Worm (Caenorhabditis elegans) whole organism, L1 larva: Measurements from ENCODE around the gene clec-40.

Experiments used
- F16B12.6 ChIP-seq: fragments of 150-350 bp; optimal IDR thresholded peaks from 2 replicates; lab custom pipeline; 2014; ENCODE audit warnings: missing biosample characterization, missing genetic modification characterization
- alr-1 ChIP-seq: fragments of 200-800 bp; sonication (Bioruptor generic); optimal IDR thresholded peaks from 2 replicates; lab custom pipeline; 2018; ENCODE audit warnings: borderline replicate concordance, mild to moderate bottlenecking, missing genetic modification characterization, missing compliant biosample characterization
- aly-2 ChIP-seq: fragments of 150-350 bp; optimal IDR thresholded peaks from 2 replicates; lab custom pipeline; 2014; ENCODE audit warnings: missing biosample characterization, missing genetic modification characterization
- ceh-82 ChIP-seq, 3 experiments: fragments of 150-350 bp in 1 of 3; sonication (generic microtip) in 2 of 3; optimal IDR thresholded peaks; 2 replicates each; lab custom pipeline; 2014 to 2017; ENCODE audit warnings: missing biosample characterization in 3 of 3, missing genetic modification characterization in 3 of 3
- ceh-88 ChIP-seq: fragments of 200-800 bp; sonication (Bioruptor generic); IDR thresholded peaks from 2 replicates; pipeline ENCODE4 v1.3.6; 2022; ENCODE audit warnings: missing genetic modification characterization, missing compliant biosample characterization
- ceh-90 ChIP-seq: sonication (generic microtip); optimal IDR thresholded peaks from 2 replicates; lab custom pipeline; 2016; ENCODE audit warnings: missing genetic modification characterization, missing compliant biosample characterization
- dsc-1 ChIP-seq: sonication (generic microtip); optimal IDR thresholded peaks from 2 replicates; lab custom pipeline; 2016; ENCODE audit warnings: mild to moderate bottlenecking, missing genetic modification characterization, missing compliant biosample characterization
- efl-1 ChIP-seq, 4 experiments: fragments of 150-350 bp; optimal IDR thresholded peaks in 3 of 4; peaks in 1 of 4; 1 replicate in 1 of 4; 2 replicates in 3 of 4; lab custom pipeline; 2014; ENCODE audit warnings: missing biosample characterization in 2 of 4, missing genetic modification characterization in 2 of 4, missing genetic modification reagents in 2 of 4
- efl-3 ChIP-seq: fragments of 200-800 bp; sonication (Bioruptor generic); optimal IDR thresholded peaks from 2 replicates; lab custom pipeline; 2018; ENCODE audit warnings: mild to moderate bottlenecking, missing genetic modification characterization, missing compliant biosample characterization
- egl-27 ChIP-seq, 2 experiments: fragments of 150-350 bp in 1 of 2; sonication (generic microtip); optimal IDR thresholded peaks; 3 replicates each; lab custom pipeline; 2017 to 2018; ENCODE audit warnings: missing biosample characterization in 2 of 2, missing genetic modification characterization in 2 of 2, missing genetic modification reagents in 2 of 2
- fkh-4 ChIP-seq: sonication (generic microtip); optimal IDR thresholded peaks from 2 replicates; lab custom pipeline; 2016; ENCODE audit warnings: missing compliant biosample characterization, missing genetic modification characterization, borderline replicate concordance
- fos-1 ChIP-seq: fragments of 150-350 bp; optimal IDR thresholded peaks from 2 replicates; lab custom pipeline; 2014; ENCODE audit warnings: missing biosample characterization, missing genetic modification characterization
- grh-1 ChIP-seq: fragments of 200-800 bp; sonication (Bioruptor generic); IDR thresholded peaks from 2 replicates; pipeline ENCODE4 v1.3.6; 2022; ENCODE audit warnings: missing genetic modification reagents, missing genetic modification characterization, missing compliant biosample characterization
- jun-1 ChIP-seq: fragments of 150-350 bp; optimal IDR thresholded peaks from 2 replicates; lab custom pipeline; 2014; ENCODE audit warnings: missing biosample characterization, missing genetic modification reagents, missing genetic modification characterization
- lin-14 ChIP-seq: fragments of 200-800 bp; sonication (Bioruptor generic); optimal IDR thresholded peaks from 2 replicates; lab custom pipeline; 2018; ENCODE audit warnings: mild to moderate bottlenecking, missing genetic modification characterization, moderate library complexity, missing compliant biosample characterization
- lin-15B ChIP-seq: fragments of 150-350 bp; sonication (generic microtip); optimal IDR thresholded peaks from 3 replicates; lab custom pipeline; 2014; ENCODE audit warnings: missing biosample characterization, missing genetic modification characterization
- lin-35 ChIP-seq, 2 experiments: fragments of 150-350 bp; optimal IDR thresholded peaks; 2 replicates each; lab custom pipeline; 2014; ENCODE audit warnings: missing biosample characterization in 2 of 2, missing genetic modification characterization in 2 of 2, missing genetic modification reagents in 2 of 2
- lin-39 ChIP-seq: fragments of 150-350 bp; optimal IDR thresholded peaks from 2 replicates; lab custom pipeline; 2014; ENCODE audit warnings: missing biosample characterization, missing genetic modification reagents, missing genetic modification characterization
- mab-9 ChIP-seq: fragments of 200-800 bp; sonication (Bioruptor generic); IDR thresholded peaks from 2 replicates; pipeline ENCODE4 v1.3.6; 2022; ENCODE audit warnings: missing genetic modification reagents, missing genetic modification characterization, missing compliant biosample characterization
- mdl-1 ChIP-seq, 2 experiments: fragments of 150-350 bp; optimal IDR thresholded peaks; 2 replicates each; lab custom pipeline; 2014 to 2017; ENCODE audit warnings: missing biosample characterization in 2 of 2, missing genetic modification characterization in 2 of 2, inconsistent platforms in 1 of 2
- nhr-11 ChIP-seq: fragments of 150-350 bp; optimal IDR thresholded peaks from 2 replicates; lab custom pipeline; 2014; ENCODE audit warnings: missing biosample characterization, missing genetic modification characterization
- nhr-20 ChIP-seq: sonication (generic microtip); optimal IDR thresholded peaks from 2 replicates; lab custom pipeline; 2016; ENCODE audit warnings: mild to moderate bottlenecking, missing genetic modification characterization, missing compliant biosample characterization
- nhr-28 ChIP-seq: fragments of 150-350 bp; optimal IDR thresholded peaks from 2 replicates; lab custom pipeline; 2014; ENCODE audit warnings: missing biosample characterization, missing genetic modification characterization
- nhr-71 ChIP-seq: sonication (generic microtip); optimal IDR thresholded peaks from 2 replicates; lab custom pipeline; 2016; ENCODE audit warnings: mild to moderate bottlenecking, missing genetic modification characterization, moderate library complexity, missing compliant biosample characterization
- nhr-76 ChIP-seq: sonication (generic microtip); optimal IDR thresholded peaks from 2 replicates; lab custom pipeline; 2017; ENCODE audit warnings: missing biosample characterization, missing genetic modification characterization
- nhr-84 ChIP-seq: sonication (generic microtip); optimal IDR thresholded peaks from 2 replicates; lab custom pipeline; 2017; ENCODE audit warnings: missing biosample characterization, missing genetic modification characterization
- nhr-85 ChIP-seq: sonication (generic microtip); peaks from one replicate; lab custom pipeline; 2016; ENCODE audit warnings: missing genetic modification characterization, inconsistent platforms, missing compliant biosample characterization
- nhr-90 ChIP-seq: sonication (generic microtip); optimal IDR thresholded peaks from 2 replicates; lab custom pipeline; 2016; ENCODE audit warnings: mild to moderate bottlenecking, missing genetic modification characterization, missing compliant biosample characterization; ENCODE audit not compliant: poor library complexity
- pag-3 ChIP-seq: sonication (generic microtip); optimal IDR thresholded peaks from 2 replicates; lab custom pipeline; 2017; ENCODE audit warnings: missing genetic modification characterization, mild to moderate bottlenecking, missing compliant biosample characterization, antibody characterized with exemption, borderline replicate concordance; ENCODE audit not compliant: insufficient read depth
- pqm-1 ChIP-seq: sonication (generic microtip); optimal IDR thresholded peaks from 3 replicates; lab custom pipeline; 2017; ENCODE audit warnings: missing biosample characterization, missing genetic modification characterization
- snu-23 ChIP-seq: sonication (generic microtip); optimal IDR thresholded peaks from 2 replicates; lab custom pipeline; 2016; ENCODE audit warnings: missing genetic modification characterization, missing compliant biosample characterization
- sptf-1 ChIP-seq: fragments of 150-350 bp; optimal IDR thresholded peaks from 2 replicates; lab custom pipeline; 2014; ENCODE audit warnings: missing biosample characterization, missing genetic modification characterization
- sup-37 ChIP-seq: fragments of 200-800 bp; sonication (Bioruptor generic); optimal IDR thresholded peaks from 2 replicates; lab custom pipeline; 2018; ENCODE audit warnings: mild to moderate bottlenecking, missing genetic modification characterization, missing compliant biosample characterization
- swsn-7 ChIP-seq: sonication (generic microtip); optimal IDR thresholded peaks from 2 replicates; lab custom pipeline; 2016; ENCODE audit warnings: missing genetic modification characterization, missing compliant biosample characterization
- tbx-2 ChIP-seq: sonication (generic microtip); optimal IDR thresholded peaks from 2 replicates; lab custom pipeline; 2016; ENCODE audit warnings: missing genetic modification characterization, missing compliant biosample characterization
- unc-130 ChIP-seq: fragments of 150-350 bp; optimal IDR thresholded peaks from 2 replicates; lab custom pipeline; 2017; ENCODE audit warnings: missing biosample characterization, missing genetic modification characterization, inconsistent platforms
- unc-30 ChIP-seq: sonication (generic microtip); optimal IDR thresholded peaks from 2 replicates; lab custom pipeline; 2017; ENCODE audit warnings: missing biosample characterization, missing genetic modification characterization
- unc-62 ChIP-seq: fragments of 150-350 bp; optimal IDR thresholded peaks from 2 replicates; lab custom pipeline; 2014; ENCODE audit warnings: missing biosample characterization, missing genetic modification reagents, missing genetic modification characterization
- vab-15 ChIP-seq: sonication (generic microtip); optimal IDR thresholded peaks from 2 replicates; lab custom pipeline; 2017; ENCODE audit warnings: missing genotype, mild to moderate bottlenecking, missing genetic modification characterization, missing compliant biosample characterization
- xbp-1 ChIP-seq: sonication (generic microtip); optimal IDR thresholded peaks from 2 replicates; lab custom pipeline; 2016; ENCODE audit warnings: missing genetic modification characterization, missing compliant biosample characterization
- zag-1 ChIP-seq: fragments of 150-350 bp; optimal IDR thresholded peaks from 2 replicates; lab custom pipeline; 2014; ENCODE audit warnings: missing biosample characterization, missing genetic modification characterization
- zip-4 ChIP-seq: fragments of 200-800 bp; sonication (Bioruptor generic); optimal IDR thresholded peaks from 2 replicates; lab custom pipeline; 2018; ENCODE audit warnings: mild to moderate bottlenecking, missing genetic modification characterization, moderate library complexity, missing compliant biosample characterization

The clec-40 gene

ce11 chrV:16831310-16831709 is 9.6 kb downstream of the clec-40 start:
- TF ChIP-seq unc-130 (tag; lab: Kevin White, UChicago) (no peak), nhr-28 (tag; lab: Kevin White, UChicago) (no peak), zip-4 (no peak), ceh-82 (tag; optimal IDR thresholded peaks at IDR 0.05; lab: Kevin White, UChicago) (no peak), egl-27 (tag; optimal IDR thresholded peaks at IDR 0.05; lab: Kevin White, UChicago) (no peak), unc-62 (GFP tag; lab: Kevin White, UChicago) (no peak), nhr-76 (tag; lab: Kevin White, UChicago) (no peak)

- no peak for TF ChIP-seq nhr-84 (tag; lab: Kevin White, UChicago)
- no peak for TF ChIP-seq lin-15B (tag; lab: Kevin White, UChicago)
- no peak for TF ChIP-seq sptf-1 (tag; lab: Kevin White, UChicago)
- TF ChIP-seq fos-1 (tag; lab: Kevin White, UChicago): no peak
- TF ChIP-seq ceh-90 (tag; lab: Kevin White, UChicago): no peak
- TF ChIP-seq efl-1 (optimal IDR thresholded peaks at IDR 0.05; lab: Kevin White, UChicago): no peak
- TF ChIP-seq efl-1 (GFP tag; optimal IDR thresholded peaks at IDR 0.05 in 1 of 2; lab: Kevin White, UChicago): peak in 1 of 2 experiments; percentile 65
- no peak for TF ChIP-seq dsc-1 (tag; lab: Kevin White, UChicago)
- no peak for TF ChIP-seq swsn-7 (tag; lab: Kevin White, UChicago)
Observed at ce11 chrV:16829396-16829795, 11.5 kb downstream of the clec-40 start, which contains the start of gene srh-214. Gene srh-214, minus strand, starts transcription at chrV:16829755.

ce11 chrV:16827485-16827884 is 13.4 kb downstream of the clec-40 start, which contains the start of gene srh-216:
Gene srh-216, minus strand, starts transcription at chrV:16827585.
- no peak for TF ChIP-seq swsn-7 (tag; lab: Kevin White, UChicago)
- TF ChIP-seq nhr-84 (tag; lab: Kevin White, UChicago): no peak
- no peak for TF ChIP-seq xbp-1
- no peak for TF ChIP-seq aly-2
- no peak for TF ChIP-seq F16B12.6 (tag; lab: Kevin White, UChicago)
- no peak for TF ChIP-seq nhr-90 (tag; lab: Kevin White, UChicago)
- TF ChIP-seq ceh-88 (GFP tag; lab: Robert Waterston, UW): no peak
- TF ChIP-seq nhr-76 (tag; lab: Kevin White, UChicago): no peak
- no peak for TF ChIP-seq unc-30 (tag; lab: Kevin White, UChicago)

- TF ChIP-seq lin-14: peak; percentile 22
- no peak for TF ChIP-seq tbx-2 (tag; lab: Kevin White, UChicago)
Observed at ce11 chrV:16821270-16821737, 19.6 kb downstream of the clec-40 start, which contains the start of gene T20B3.14. Gene T20B3.14, minus strand, starts transcription at chrV:16821320.

- TF ChIP-seq lin-35 (GFP tag; optimal IDR thresholded peaks at IDR 0.05; lab: Kevin White, UChicago) (peak in 1 of 2 experiments; percentile 48), tbx-2 (tag; lab: Kevin White, UChicago) (no peak), pag-3 (tag; lab: Kevin White, UChicago) (no peak), mdl-1 (tag; optimal IDR thresholded peaks at IDR 0.05; lab: Kevin White, UChicago) (peak in 1 of 2 experiments; percentile 46), efl-1 (optimal IDR thresholded peaks at IDR 0.05; lab: Kevin White, UChicago) (no peak), efl-1 (GFP tag; optimal IDR thresholded peaks at IDR 0.05 in 1 of 2; lab: Kevin White, UChicago) (peak in 1 of 2 experiments; percentile 12), nhr-20 (tag; lab: Kevin White, UChicago) (peak; percentile 32), vab-15 (tag; lab: Kevin White, UChicago) (no peak), nhr-85 (tag; lab: Kevin White, UChicago) (no peak), mab-9 (no peak), lin-14 (peak; percentile 21), nhr-71 (tag; lab: Kevin White, UChicago) (peak; percentile 27), nhr-11 (tag; lab: Kevin White, UChicago) (no peak), alr-1 (tag; lab: Kevin White, UChicago) (no peak), nhr-90 (tag; lab: Kevin White, UChicago) (peak; percentile 16), efl-3 (no peak), egl-27 (tag; optimal IDR thresholded peaks at IDR 0.05; lab: Kevin White, UChicago) (no peak), fkh-4 (no peak), lin-39 (tag; lab: Kevin White, UChicago) (no peak), sup-37 (no peak), pqm-1 (tag; lab: Kevin White, UChicago) (no peak), jun-1 (tag; lab: Kevin White, UChicago) (no peak), snu-23 (GFP tag; lab: Kevin White, UChicago) (no peak), ceh-88 (GFP tag; lab: Robert Waterston, UW) (no peak), F16B12.6 (tag; lab: Kevin White, UChicago) (no peak), ceh-90 (tag; lab: Kevin White, UChicago) (no peak), zag-1 (no peak), grh-1 (GFP tag; lab: Robert Waterston, UW) (no peak)
Observed at ce11 chrV:16816707-16817106, 24.2 kb downstream of the clec-40 start.
